Worm (Caenorhabditis elegans) whole organism, L4 larva: Measurements from ENCODE around the gene arl-1.

ENCODE experiments used
- Y75B8A.6 ChIP-seq: fragments of 200-800 bp; sonication (Bioruptor generic); IDR thresholded peaks from 2 replicates; pipeline ENCODE4 v1.3.6; 2022; ENCODE audit warnings: missing genetic modification reagents, missing genetic modification characterization, missing compliant biosample characterization
- aha-1 ChIP-seq: fragments of 150-350 bp; peaks from one replicate; lab custom pipeline; 2014; ENCODE audit warnings: missing biosample characterization, missing genetic modification characterization
- ceh-82 ChIP-seq: sonication (generic microtip); optimal IDR thresholded peaks from 2 replicates; lab custom pipeline; 2017; ENCODE audit warnings: missing biosample characterization, missing genetic modification characterization
- jun-1 ChIP-seq: fragments of 150-350 bp; optimal IDR thresholded peaks from 2 replicates; lab custom pipeline; 2014; ENCODE audit warnings: missing biosample characterization, missing genetic modification reagents, missing genetic modification characterization
- lin-1 ChIP-seq: fragments of 200-800 bp; sonication (Bioruptor generic); IDR thresholded peaks from 2 replicates; pipeline ENCODE4 v1.3.6; 2022; ENCODE audit warnings: missing genetic modification reagents, missing genetic modification characterization, missing compliant biosample characterization
- mes-2 ChIP-seq: sonication (generic microtip); optimal IDR thresholded peaks from 2 replicates; lab custom pipeline; 2016; ENCODE audit warnings: missing genotype, mild to moderate bottlenecking, missing genetic modification characterization, missing compliant biosample characterization; ENCODE audit not compliant: poor library complexity, severe bottlenecking
- mxl-2 ChIP-seq: fragments of 200-800 bp; sonication (Bioruptor generic); conservative IDR thresholded peaks from 2 replicates; pipeline ENCODE4 v1.3.6; 2022; ENCODE audit warnings: missing genetic modification reagents, missing genetic modification characterization, missing compliant biosample characterization
- saeg-2 ChIP-seq: fragments of 200-800 bp; sonication (Bioruptor generic); IDR thresholded peaks from 2 replicates; pipeline ENCODE4 v1.3.6; 2022; ENCODE audit warnings: missing genetic modification reagents, missing genetic modification characterization, missing compliant biosample characterization
- ztf-11 ChIP-seq: fragments of 150-350 bp; optimal IDR thresholded peaks from 2 replicates; lab custom pipeline; 2014; ENCODE audit warnings: missing biosample characterization, missing genetic modification characterization

- TF ChIP-seq aha-1 (tag; lab: Kevin White, UChicago) (peak; percentile 80), saeg-2 (GFP tag; lab: Robert Waterston, UW) (no peak), ztf-11 (tag; lab: Kevin White, UChicago) (no peak), ceh-82 (tag; lab: Kevin White, UChicago) (no peak), mxl-2 (no peak), Y75B8A.6 (GFP tag; lab: Robert Waterston, UW) (0 out of 2 replicates have a peak, but pooled peaks have one; percentile 23), mes-2 (tag; lab: Kevin White, UChicago) (peak; percentile 69), lin-1 (GFP tag; lab: Robert Waterston, UW) (peak; percentile 22; the same call in 1 of the 2 replicates), jun-1 (tag; lab: Kevin White, UChicago) (no peak)
Measured at ce11 chrII:8603567-8604359, 22.0 kb downstream of the arl-1 start, which contains the start of gene suf-1.
